Fruit fly (Drosophila melanogaster) whole organism, embryonic: ENCODE data around the gene sob.
A peak's percentile ranks its signal among the peaks of the same experiment; 100 is the strongest.

Experiments
- BtbVII ChIP-seq: fragments of 200-800 bp; sonication (Bioruptor generic); optimal IDR thresholded peaks from 3 replicates; lab custom pipeline; 2017; ENCODE audit warnings: missing biosample characterization, mild to moderate bottlenecking, missing genetic modification characterization
- CG10321 ChIP-seq: fragments of 200-800 bp; sonication (Bioruptor generic); IDR thresholded peaks from 2 replicates; pipeline ENCODE4 v1.3.6; 2022; ENCODE audit warnings: missing biosample characterization, missing genetic modification characterization
- CG10366 ChIP-seq: fragments of 200-800 bp; sonication (Bioruptor generic); IDR thresholded peaks from 2 replicates; pipeline ENCODE4 v1.3.6; 2022; ENCODE audit warnings: missing biosample characterization, missing genetic modification characterization
- CG11085 ChIP-seq: fragments of 200-800 bp; sonication (Bioruptor generic); IDR thresholded peaks from 2 replicates; pipeline ENCODE4 v1.3.6; 2022; ENCODE audit warnings: missing biosample characterization, missing genetic modification characterization
- CG11456 ChIP-seq: fragments of 200-800 bp; sonication (Bioruptor generic); IDR thresholded peaks from 3 replicates; pipeline ENCODE4 v1.3.6; 2022; ENCODE audit warnings: missing biosample characterization, missing genetic modification characterization
- CG11504 ChIP-seq: fragments of 200-800 bp; sonication (Bioruptor generic); optimal IDR thresholded peaks from 3 replicates; lab custom pipeline; 2019; ENCODE audit warnings: missing biosample characterization, mild to moderate bottlenecking, missing genetic modification characterization, moderate library complexity
- CG11695 ChIP-seq: fragments of 200-800 bp; sonication (Bioruptor generic); IDR thresholded peaks from 3 replicates; pipeline ENCODE4 v1.3.6; 2022; ENCODE audit warnings: missing biosample characterization, missing genetic modification characterization
- CG13296 ChIP-seq: fragments of 200-800 bp; sonication (Bioruptor generic); optimal IDR thresholded peaks from 3 replicates; lab custom pipeline; 2018; ENCODE audit warnings: missing biosample characterization, mild to moderate bottlenecking, missing genetic modification characterization
- CG18476 ChIP-seq: fragments of 200-800 bp; sonication (Bioruptor generic); optimal IDR thresholded peaks from 2 replicates; lab custom pipeline; 2016; ENCODE audit warnings: missing biosample characterization, mild to moderate bottlenecking, missing genetic modification characterization
- CG2199 ChIP-seq: fragments of 200-800 bp; sonication (Bioruptor generic); IDR thresholded peaks from 3 replicates; pipeline ENCODE4 v1.3.6; 2022; ENCODE audit warnings: missing biosample characterization, missing genetic modification characterization
- CG32532 ChIP-seq: fragments of 200-800 bp; sonication (Bioruptor generic); IDR thresholded peaks from 2 replicates; pipeline ENCODE4 v1.3.6; 2022; ENCODE audit warnings: missing biosample characterization, missing genetic modification characterization
- CG34422 ChIP-seq: fragments of 200-800 bp; sonication (Bioruptor generic); IDR thresholded peaks from 3 replicates; pipeline ENCODE4 v1.3.6; 2022; ENCODE audit warnings: missing biosample characterization, missing genetic modification characterization
- CG6813 ChIP-seq: fragments of 200-800 bp; sonication (Bioruptor generic); optimal IDR thresholded peaks from 2 replicates; lab custom pipeline; 2017; ENCODE audit warnings: missing biosample characterization, missing genetic modification characterization, mild to moderate bottlenecking, moderate library complexity, missing genetic modification reagents
- CG7928 ChIP-seq: fragments of 200-800 bp; sonication (Bioruptor generic); optimal IDR thresholded peaks from 2 replicates; lab custom pipeline; 2017; ENCODE audit warnings: missing biosample characterization, mild to moderate bottlenecking, missing genetic modification characterization
- CG8944 ChIP-seq: fragments of 200-800 bp; sonication (Bioruptor generic); optimal IDR thresholded peaks from 3 replicates; lab custom pipeline; 2016; ENCODE audit warnings: missing biosample characterization, missing genetic modification characterization
- Deaf1 ChIP-seq: fragments of 200-800 bp; optimal IDR thresholded peaks from 3 replicates; lab custom pipeline; 2019; ENCODE audit warnings: missing biosample characterization, mild to moderate bottlenecking, missing genetic modification characterization, moderate library complexity
- Dip2 ChIP-seq: fragments of 200-800 bp; sonication (Bioruptor generic); IDR thresholded peaks from 2 replicates; pipeline ENCODE4 v1.3.6; 2022; ENCODE audit warnings: missing biosample characterization, missing genetic modification characterization
- Doc3 ChIP-seq: fragments of 200-800 bp; sonication (Bioruptor generic); IDR thresholded peaks from 3 replicates; pipeline ENCODE4 v1.3.6; 2022; ENCODE audit warnings: missing biosample characterization, missing genetic modification characterization; ENCODE audit not compliant: partially characterized antibody
- E2f2 ChIP-seq: fragments of 200-800 bp; sonication (Bioruptor generic); IDR thresholded peaks from 2 replicates; pipeline ENCODE4 v1.3.6; 2022; ENCODE audit warnings: missing biosample characterization, missing genetic modification characterization
- Eip74EF ChIP-seq, 2 experiments: fragments of 200-800 bp in 1 of 2; fragments of >200 bp in 1 of 2; sonication (Bioruptor generic) in 1 of 2; optimal IDR thresholded peaks; 2 replicates each; lab custom pipeline; 2017 to 2019; ENCODE audit warnings: missing biosample characterization in 2 of 2, missing genetic modification characterization in 2 of 2, mild to moderate bottlenecking in 1 of 2, moderate library complexity in 1 of 2
- GATAe ChIP-seq: fragments of 200-800 bp; sonication (Bioruptor generic); conservative IDR thresholded peaks from 2 replicates; pipeline ENCODE4 v1.3.6; 2022; ENCODE audit warnings: missing biosample characterization, missing genetic modification characterization
- HLH4C ChIP-seq: fragments of 200-800 bp; sonication (Bioruptor generic); IDR thresholded peaks from 3 replicates; pipeline ENCODE4 v1.3.6; 2022; ENCODE audit warnings: missing biosample characterization, missing genetic modification characterization; ENCODE audit not compliant: partially characterized antibody
- Hmr ChIP-seq: fragments of 200-800 bp; sonication (Bioruptor generic); optimal IDR thresholded peaks from 3 replicates; lab custom pipeline; 2017; ENCODE audit warnings: mild to moderate bottlenecking, missing biosample characterization, missing genetic modification reagents, missing genetic modification characterization
- Lim3 ChIP-seq: fragments of 200-800 bp; sonication (Bioruptor generic); IDR thresholded peaks from 2 replicates; pipeline ENCODE4 v1.3.6; 2022; ENCODE audit warnings: missing biosample characterization, missing genetic modification characterization
- Med ChIP-seq: fragments of 200-800 bp; sonication (Bioruptor generic); peaks from one replicate; lab custom pipeline; 2016; ENCODE audit warnings: missing biosample characterization, missing genetic modification characterization, mild to moderate bottlenecking, inconsistent platforms, moderate library complexity
- Scr ChIP-seq: fragments of 200-800 bp; sonication (Bioruptor generic); IDR thresholded peaks from 2 replicates; pipeline ENCODE4 v1.3.6; 2022; ENCODE audit warnings: missing biosample characterization, missing genetic modification characterization; ENCODE audit not compliant: partially characterized antibody
- Sox102F ChIP-seq: fragments of 200-800 bp; sonication (Bioruptor generic); optimal IDR thresholded peaks from 2 replicates; lab custom pipeline; 2018; ENCODE audit warnings: missing biosample characterization, mild to moderate bottlenecking, missing genetic modification characterization, moderate library complexity
- Trl ChIP-seq, 3 experiments: fragments of >200 bp in 2 of 3; fragments of 200-800 bp in 1 of 3; sonication (Bioruptor generic) in 1 of 3; optimal IDR thresholded peaks; 2 replicates in 1 of 3; 3 replicates in 2 of 3; lab custom pipeline; 2016 to 2017; ENCODE audit warnings: missing biosample characterization in 1 of 3, missing genetic modification characterization in 1 of 3
- Xrp1 ChIP-seq: fragments of 200-800 bp; sonication (Bioruptor generic); IDR thresholded peaks from 2 replicates; pipeline ENCODE4 v1.3.6; 2022; ENCODE audit warnings: missing biosample characterization, missing genetic modification characterization
- ase ChIP-seq: fragments of 200-800 bp; sonication (Bioruptor generic); IDR thresholded peaks from 3 replicates; pipeline ENCODE4 v1.3.6; 2022; ENCODE audit warnings: missing biosample characterization, missing genetic modification characterization
- bab2 ChIP-seq: fragments of 200-800 bp; sonication (Bioruptor generic); optimal IDR thresholded peaks from 2 replicates; lab custom pipeline; 2016; ENCODE audit warnings: missing biosample characterization, missing genetic modification characterization
- bsh ChIP-seq, 2 experiments: fragments of 200-800 bp; sonication (Bioruptor generic); optimal IDR thresholded peaks; 2 replicates each; lab custom pipeline; 2017 to 2018; ENCODE audit warnings: mild to moderate bottlenecking in 2 of 2, missing biosample characterization in 2 of 2, missing genetic modification characterization in 2 of 2, moderate library complexity in 1 of 2
- chn ChIP-seq: fragments of 200-800 bp; sonication (Bioruptor generic); optimal IDR thresholded peaks from 2 replicates; lab custom pipeline; 2016; ENCODE audit warnings: missing biosample characterization, missing genetic modification characterization
- da ChIP-seq: fragments of 200-800 bp; sonication (Bioruptor generic); optimal IDR thresholded peaks from 2 replicates; lab custom pipeline; 2016; ENCODE audit warnings: missing biosample characterization, missing genetic modification characterization
- exex ChIP-seq: fragments of 200-800 bp; sonication (Bioruptor generic); optimal IDR thresholded peaks from 4 replicates; lab custom pipeline; 2018; ENCODE audit warnings: missing biosample characterization, mild to moderate bottlenecking, missing genetic modification characterization, moderate library complexity
- gcm ChIP-seq: fragments of 200-800 bp; sonication (Bioruptor generic); optimal IDR thresholded peaks from 2 replicates; lab custom pipeline; 2019; ENCODE audit warnings: missing biosample characterization, mild to moderate bottlenecking, missing genetic modification characterization, moderate library complexity
- grn ChIP-seq: fragments of 200-800 bp; sonication (Bioruptor generic); optimal IDR thresholded peaks from 3 replicates; lab custom pipeline; 2017; ENCODE audit warnings: missing biosample characterization, missing genetic modification characterization
- gro ChIP-seq: fragments of 200-800 bp; sonication (Bioruptor generic); optimal IDR thresholded peaks from 2 replicates; lab custom pipeline; 2016; ENCODE audit warnings: missing biosample characterization, missing genetic modification characterization
- gt ChIP-seq: fragments of 200-800 bp; sonication (Bioruptor generic); IDR thresholded peaks from 2 replicates; pipeline ENCODE4 v1.3.6; 2022; ENCODE audit warnings: missing biosample characterization, missing genetic modification characterization
- ham ChIP-seq: fragments of 200-800 bp; sonication (Bioruptor generic); IDR thresholded peaks from 2 replicates; pipeline ENCODE4 v1.3.6; 2022; ENCODE audit warnings: missing biosample characterization, missing genetic modification characterization
- hkb ChIP-seq, 2 experiments: fragments of 200-800 bp in 1 of 2; fragments of >200 bp in 1 of 2; sonication (Bioruptor generic) in 1 of 2; IDR thresholded peaks in 1 of 2; optimal IDR thresholded peaks in 1 of 2; 2 replicates each; pipeline versions ENCODE4 v1.3.6 to Lab custom; 2017 to 2022; ENCODE audit warnings: missing biosample characterization in 1 of 2, missing genetic modification characterization in 1 of 2
- insv ChIP-seq, 2 experiments: fragments of 200-800 bp; sonication (Bioruptor generic); optimal IDR thresholded peaks; 3 replicates each; lab custom pipeline; 2016 to 2018; ENCODE audit warnings: missing biosample characterization in 2 of 2, missing genetic modification characterization in 2 of 2
- jigr1 ChIP-seq: fragments of 200-800 bp; sonication (Bioruptor generic); IDR thresholded peaks from 3 replicates; pipeline ENCODE4 v1.3.6; 2022; ENCODE audit warnings: missing biosample characterization, missing genetic modification characterization
- ken ChIP-seq: fragments of 200-800 bp; sonication (Bioruptor generic); IDR thresholded peaks from 3 replicates; pipeline ENCODE4 v1.3.6; 2022; ENCODE audit warnings: missing biosample characterization, missing genetic modification characterization
- mam ChIP-seq: fragments of 200-800 bp; sonication (Bioruptor generic); optimal IDR thresholded peaks from 3 replicates; lab custom pipeline; 2016; ENCODE audit warnings: missing biosample characterization, missing genetic modification characterization
- run ChIP-seq: fragments of 200-800 bp; sonication (Bioruptor generic); optimal IDR thresholded peaks from 3 replicates; lab custom pipeline; 2018; ENCODE audit warnings: missing biosample characterization, mild to moderate bottlenecking, missing genetic modification characterization
- zen2 ChIP-seq: fragments of 200-800 bp; sonication (Bioruptor generic); IDR thresholded peaks from 3 replicates; pipeline ENCODE4 v1.3.6; 2022; ENCODE audit warnings: missing biosample characterization, missing genetic modification characterization; ENCODE audit not compliant: partially characterized antibody

sob gene

dm6 chr2L:3548879-3549278 is 31.7 kb downstream of the sob start (continued):
- no peak for TF ChIP-seq CG7928 (GFP tag; lab: Kevin White, UChicago)
- TF ChIP-seq E2f2 (GFP tag; lab: Robert Waterston, UW), result no peak
- no peak for TF ChIP-seq Dip2 (GFP tag; lab: Robert Waterston, UW)
- TF ChIP-seq CG11695 (GFP tag; lab: Robert Waterston, UW), result no peak
- no peak for TF ChIP-seq Hmr
- no peak for TF ChIP-seq ken (GFP tag; lab: Robert Waterston, UW)

DNA sequence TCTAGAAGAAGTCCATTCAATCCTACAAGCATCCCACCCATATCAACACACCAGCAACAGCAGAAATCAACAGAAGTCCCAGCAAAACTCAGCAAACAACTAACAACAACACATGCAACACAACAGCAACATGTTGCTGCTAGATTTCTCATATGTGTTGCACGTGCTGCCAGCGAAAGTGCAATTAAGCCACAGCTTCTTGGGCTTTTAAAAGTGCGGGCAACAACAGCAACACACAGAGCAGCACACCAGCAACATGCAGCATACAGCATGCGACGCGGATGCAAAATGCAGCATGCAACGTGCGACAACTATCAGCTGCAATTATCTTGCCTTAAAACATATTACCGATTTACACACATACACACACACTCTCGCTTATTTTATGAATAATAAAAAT is 33.1 kb downstream of the sob start:
- TF ChIP-seq Sox102F (GFP tag; lab: Kevin White, UChicago) (no peak), CG11695 (GFP tag; lab: Robert Waterston, UW) (no peak), chn (GFP tag; lab: Kevin White, UChicago) (no peak), ham (GFP tag; lab: Robert Waterston, UW) (no peak), CG13296 (GFP tag; lab: Kevin White, UChicago) (no peak), CG11504 (tag; lab: Kevin White, UChicago) (peak; percentile 52), insv (GFP tag; optimal IDR thresholded peaks at IDR 0.05; lab: Kevin White, UChicago) (no peak), run (no peak), BtbVII (no peak), gro (no peak), Eip74EF (GFP tag; optimal IDR thresholded peaks at IDR 0.05; lab: Kevin White, UChicago) (no peak), CG11456 (0 out of 3 replicates have a peak, but pooled peaks have one; percentile 5), da (no peak), zen2 (GFP tag; lab: Robert Waterston, UW) (no peak), CG8944 (GFP tag; lab: Kevin White, UChicago) (no peak)
- TF ChIP-seq, all 482 proteins: peak for 2

DNA sequence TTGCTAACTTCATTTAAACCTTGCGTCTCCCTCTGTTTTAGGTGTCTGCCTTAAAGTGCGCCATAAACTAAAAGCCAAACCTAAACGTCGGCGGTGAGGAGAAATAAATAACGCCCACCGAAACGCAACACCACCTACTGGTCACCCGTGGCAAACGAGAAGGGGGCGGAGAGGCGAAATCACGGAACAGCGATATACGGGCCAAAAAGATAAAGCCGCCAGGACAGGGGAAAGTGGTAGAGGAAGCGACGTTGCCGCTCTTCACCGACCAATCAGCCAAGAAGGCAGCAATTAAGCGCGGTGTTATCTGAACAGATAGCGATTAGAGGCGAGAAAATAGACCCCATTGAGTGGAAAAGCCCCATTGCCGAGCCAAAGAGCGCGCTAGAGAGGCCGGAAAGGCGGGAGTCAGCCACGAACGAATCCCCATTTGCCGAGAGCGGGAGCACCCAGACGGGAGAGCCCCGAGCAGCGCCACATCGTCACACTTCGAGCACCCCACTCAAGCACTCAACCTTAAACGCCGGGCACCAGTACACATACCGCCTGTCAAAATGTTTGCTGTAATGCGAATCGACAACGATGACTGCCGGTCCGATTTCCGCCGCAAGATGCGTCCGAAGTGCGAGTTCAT is 35.4 kb downstream of the sob start:
- TF ChIP-seq HLH4C (GFP tag; lab: Robert Waterston, UW) (peak; percentile 49; the same call in 1 of the 3 replicates), CG10321 (GFP tag; lab: Robert Waterston, UW) (peak; percentile 50), grn (GFP tag; lab: Kevin White, UChicago) (no peak), gcm (GFP tag; lab: Kevin White, UChicago) (peak; percentile 0), CG10366 (GFP tag; lab: Robert Waterston, UW) (no peak), GATAe (GFP tag; lab: Robert Waterston, UW) (peak; percentile 84), CG11085 (no peak), CG2199 (GFP tag; lab: Robert Waterston, UW) (no peak), jigr1 (GFP tag; lab: Robert Waterston, UW) (no peak), Med (GFP tag; lab: Kevin White, UChicago) (peak; percentile 79), Scr (0 out of 2 replicates have a peak, but pooled peaks have one; percentile 19), hkb (optimal IDR thresholded peaks at IDR 0.05; lab: Kevin White, UChicago) (no peak), hkb (GFP tag; IDR thresholded peaks at IDR 0.05; lab: Robert Waterston, UW) (no peak), CG18476 (no peak), gt (GFP tag; lab: Robert Waterston, UW) (no peak), Doc3 (GFP tag; lab: Robert Waterston, UW) (peak; percentile 60; the same call in 1 of the 3 replicates), CG34422 (GFP tag; lab: Robert Waterston, UW) (no peak), CG6813 (GFP tag; lab: Kevin White, UChicago) (no peak), Deaf1 (peak; percentile 45), bsh (GFP tag; optimal IDR thresholded peaks at IDR 0.05; lab: Kevin White, UChicago) (no peak), Xrp1 (peak; percentile 39; the same call in 1 of the 2 replicates), Lim3 (GFP tag; lab: Robert Waterston, UW) (no peak), Trl (optimal IDR thresholded peaks at IDR 0.05; lab: Kevin White, UChicago) (peak; percentile 91 to 94), Trl (GFP tag; optimal IDR thresholded peaks at IDR 0.05; lab: Kevin White, UChicago) (peak; percentile 42), CG32532 (GFP tag; lab: Robert Waterston, UW) (peak; percentile 75; the same call in 1 of the 2 replicates), mam (GFP tag; lab: Kevin White, UChicago) (no peak), exex (tag; lab: Kevin White, UChicago) (peak; percentile 49), bab2 (no peak), ase (no peak)
